Fruit fly (Drosophila melanogaster) whole organism, prepupa: Measurements from ENCODE around the gene Rrp45.

Experiments used
- CG10631 ChIP-seq: fragments of 200-800 bp; sonication (Bioruptor generic); optimal IDR thresholded peaks from 2 replicates; lab custom pipeline; 2016; ENCODE audit warnings: missing biosample characterization, missing genetic modification characterization
- Gug ChIP-seq: fragments of 200-800 bp; sonication (Bioruptor generic); IDR thresholded peaks from 2 replicates; pipeline ENCODE4 v1.3.6; 2022; ENCODE audit warnings: missing biosample characterization, missing genetic modification characterization
- dac ChIP-seq: fragments of 200-800 bp; sonication (Bioruptor generic); optimal IDR thresholded peaks from 2 replicates; lab custom pipeline; 2017; ENCODE audit warnings: missing biosample characterization, mild to moderate bottlenecking, missing genetic modification characterization
- topi ChIP-seq: fragments of 200-800 bp; sonication (Bioruptor generic); optimal IDR thresholded peaks from 3 replicates; lab custom pipeline; 2016; ENCODE audit warnings: missing biosample characterization, missing genetic modification characterization

DNA sequence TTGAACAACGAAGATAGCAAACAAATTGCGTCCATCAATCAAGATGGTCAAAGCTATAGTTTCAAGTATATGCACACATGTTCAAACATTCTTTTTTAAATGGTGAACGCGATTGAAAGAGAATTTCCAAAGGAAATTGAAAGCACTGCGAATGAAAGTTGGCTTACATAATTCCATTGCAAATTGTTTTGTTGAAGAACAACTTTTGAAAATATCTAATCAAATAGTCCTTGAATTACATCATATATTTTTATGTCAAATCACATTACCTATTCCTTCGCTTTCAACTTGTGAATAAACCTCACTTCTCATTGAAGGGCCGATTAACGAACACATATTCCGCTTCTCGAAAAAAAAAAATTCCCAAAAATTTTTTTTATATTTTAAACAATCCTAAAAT, 50.5 kb downstream of the Rrp45 start, which contains the start of gene CG32568:
- TF ChIP-seq topi (GFP tag; lab: Kevin White, UChicago) (no peak), Gug (GFP tag; lab: Robert Waterston, UW) (no peak), dac (GFP tag; lab: Kevin White, UChicago) (no peak), CG10631 (GFP tag; lab: Kevin White, UChicago) (no peak)
